Worm (Caenorhabditis elegans): ENCODE measurements around the gene F25E5.5.

F25E5.5 gene

DNA sequence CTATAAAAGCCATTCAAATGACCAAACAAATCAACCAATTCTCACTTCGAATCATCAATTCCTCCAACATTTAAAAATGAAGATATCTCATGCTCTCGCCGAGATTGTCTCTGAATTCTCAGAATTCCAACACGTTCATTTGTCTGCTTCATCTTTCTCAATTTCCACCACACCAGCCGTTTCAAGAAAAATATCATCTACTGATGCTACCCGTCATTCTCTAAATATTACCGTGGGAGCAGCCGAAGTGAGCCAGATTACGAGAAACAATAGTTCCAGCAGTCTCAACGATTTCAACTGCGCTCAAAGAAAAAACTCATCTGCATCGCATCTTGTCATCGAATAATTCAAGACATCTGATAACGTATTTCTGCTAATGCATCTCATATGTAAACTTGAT lies 32.2 kb upstream of the F25E5.5 start, which contains the start of gene F18E3.12:
Gene F18E3.12 (plus strand): TSS at position 77 of the 400 bp plus-strand sequence.
- TF ChIP-seq lin-35 (GFP tag; optimal IDR thresholded peaks at IDR 0.05) (peak in 1 of 2 experiments; percentile 12), snpc-4 (tag; optimal IDR thresholded peaks at IDR 0.05) (no peak)

ce11 chrV:7415780-7416428 lies 31.2 kb upstream of the F25E5.5 start, which contains the start of gene F18E3.13:
Gene F18E3.13 (plus strand): TSS chrV:7416164.
- no peak for TF ChIP-seq C34B4.2 (tag; optimal IDR thresholded peaks at IDR 0.05)
- TF ChIP-seq nhr-237 (tag; optimal IDR thresholded peaks at IDR 0.05) = no peak
- TF ChIP-seq efl-1 (optimal IDR thresholded peaks at IDR 0.05) = no peak
- TF ChIP-seq efl-1 (GFP tag; optimal IDR thresholded peaks at IDR 0.05 in 1 of 2) = peak in 1 of 2 experiments; percentile 89
- no peak for TF ChIP-seq sup-37 (GFP tag; optimal IDR thresholded peaks at IDR 0.05)
- no peak for TF ChIP-seq nhr-11 (tag; optimal IDR thresholded peaks at IDR 0.05)
- peak; percentile 90 for TF ChIP-seq blmp-1 (tag; optimal IDR thresholded peaks at IDR 0.05)
- no peak for TF ChIP-seq lsy-2 (tag; optimal IDR thresholded peaks at IDR 0.05)
- TF ChIP-seq unc-86 (tag; optimal IDR thresholded peaks at IDR 0.05) = no peak
- no peak for TF ChIP-seq nhr-12 (tag; optimal IDR thresholded peaks at IDR 0.05)
- no peak for TF ChIP-seq fkh-10 (GFP tag; optimal IDR thresholded peaks at IDR 0.05)
- TF ChIP-seq pag-3 (tag; optimal IDR thresholded peaks at IDR 0.05; ENCODE audit: borderline replicate concordance, insufficient read depth) = no peak
- TF ChIP-seq mab-9 (GFP tag; IDR thresholded peaks at IDR 0.05) = no peak
- TF ChIP-seq elt-3 (tag; optimal IDR thresholded peaks at IDR 0.05) = peak in 5 of 6 experiments; percentile 43 to 97 (median 69)
- peak; percentile 32 for TF ChIP-seq unc-130 (tag; optimal IDR thresholded peaks at IDR 0.05)
- peak in 1 of 3 experiments; percentile 24 for TF ChIP-seq dpl-1 (GFP tag; optimal IDR thresholded peaks at IDR 0.05)
- peak; percentile 70 for TF ChIP-seq tbx-2 (tag; optimal IDR thresholded peaks at IDR 0.05)
- peak in 1 of 2 experiments; percentile 69 for TF ChIP-seq lin-35 (GFP tag; optimal IDR thresholded peaks at IDR 0.05)
- no peak for TF ChIP-seq rnt-1 (tag; optimal IDR thresholded peaks at IDR 0.05)
- TF ChIP-seq C16A3.4 (tag; optimal IDR thresholded peaks at IDR 0.05) = peak; percentile 43
- peak; percentile 65 for TF ChIP-seq skn-1 (tag; optimal IDR thresholded peaks at IDR 0.05)
- no peak for TF ChIP-seq hlh-17 (GFP tag; optimal IDR thresholded peaks at IDR 0.05; ENCODE audit: borderline replicate concordance)
- peak; percentile 78 for TF ChIP-seq nhr-90 (tag; optimal IDR thresholded peaks at IDR 0.05; ENCODE audit: poor library complexity)
- peak; percentile 53; the same call in 1 of the 2 replicates for TF ChIP-seq grh-1 (GFP tag; IDR thresholded peaks at IDR 0.05)
- no peak for TF ChIP-seq ceh-63 (GFP tag; optimal IDR thresholded peaks at IDR 0.05)
- TF ChIP-seq snu-23 (GFP tag; optimal IDR thresholded peaks at IDR 0.05) = peak; percentile 74
- no peak for TF ChIP-seq unc-62 (GFP tag; optimal IDR thresholded peaks at IDR 0.05)
- TF ChIP-seq nhr-71 (tag; optimal IDR thresholded peaks at IDR 0.05) = peak; percentile 88
- no peak for TF ChIP-seq unc-98 (GFP tag; IDR thresholded peaks at IDR 0.05)
- TF ChIP-seq vab-15 (tag; optimal IDR thresholded peaks at IDR 0.05) = no peak
- TF ChIP-seq nhr-47 (tag; optimal IDR thresholded peaks at IDR 0.05) = peak; percentile 34
- TF ChIP-seq sptf-1 (tag; optimal IDR thresholded peaks at IDR 0.05) = no peak
- no peak for TF ChIP-seq ceh-90 (tag; optimal IDR thresholded peaks at IDR 0.05)
- peak; percentile 50 for TF ChIP-seq ztf-4 (tag; optimal IDR thresholded peaks at IDR 0.05)
- TF ChIP-seq nhr-19 (GFP tag; conservative IDR thresholded peaks at IDR 0.05) = peak; percentile 97
- no peak for TF ChIP-seq zag-1 (tag; optimal IDR thresholded peaks at IDR 0.05)
- peak; percentile 98 for TF ChIP-seq nhr-85 (tag)
- peak in 1 of 2 experiments; percentile 83 for TF ChIP-seq mdl-1 (tag; optimal IDR thresholded peaks at IDR 0.05)
- TF ChIP-seq jun-1 (tag; optimal IDR thresholded peaks at IDR 0.05) = peak; percentile 7
- peak; percentile 71 for TF ChIP-seq lin-14 (GFP tag; optimal IDR thresholded peaks at IDR 0.05)
- peak; percentile 95 for TF ChIP-seq nhr-20 (tag; optimal IDR thresholded peaks at IDR 0.05)

All from whole organism, L1 larva.